Worm (Caenorhabditis elegans) whole organism, L4 larva: ENCODE data around the gene F48G7.9.

ENCODE experiments used
- D1046.2 ChIP-seq: fragments of 200-800 bp; sonication (Bioruptor generic); IDR thresholded peaks from 2 replicates; pipeline ENCODE4 v1.3.6; 2022; ENCODE audit warnings: missing genetic modification characterization, missing compliant biosample characterization
- F10B5.3 ChIP-seq: sonication (generic microtip); optimal IDR thresholded peaks from 2 replicates; lab custom pipeline; 2016; ENCODE audit warnings: mild to moderate bottlenecking, missing genetic modification characterization, missing compliant biosample characterization
- F49E8.2 ChIP-seq: sonication (generic microtip); optimal IDR thresholded peaks from 2 replicates; lab custom pipeline; 2016; ENCODE audit warnings: missing compliant biosample characterization, mild to moderate bottlenecking, missing genetic modification characterization, borderline replicate concordance
- R02D3.7 ChIP-seq: fragments of 150-350 bp; sonication (generic microtip); optimal IDR thresholded peaks from 3 replicates; lab custom pipeline; 2014; ENCODE audit warnings: missing biosample characterization, missing genetic modification characterization
- Y48G9A.11 ChIP-seq: fragments of 200-800 bp; sonication (Bioruptor generic); IDR thresholded peaks from 2 replicates; pipeline ENCODE4 v1.3.6; 2022; ENCODE audit warnings: missing genetic modification reagents, missing genetic modification characterization, missing compliant biosample characterization
- ZK546.5 ChIP-seq, 2 experiments: sonication (generic microtip); optimal IDR thresholded peaks; 2 replicates each; lab custom pipeline; 2017; ENCODE audit warnings: missing biosample characterization in 2 of 2, missing genetic modification characterization in 2 of 2
- aly-2 ChIP-seq: sonication (generic microtip); optimal IDR thresholded peaks from 2 replicates; lab custom pipeline; 2018; ENCODE audit warnings: missing biosample characterization, missing genetic modification characterization
- arid-1 ChIP-seq: fragments of 200-800 bp; sonication (Bioruptor generic); conservative IDR thresholded peaks from 2 replicates; pipeline ENCODE4 v1.3.6; 2022; ENCODE audit warnings: missing genetic modification reagents, missing genetic modification characterization, missing compliant biosample characterization
- ceh-20 ChIP-seq: fragments of 200-800 bp; sonication (Bioruptor generic); IDR thresholded peaks from 2 replicates; pipeline ENCODE4 v1.3.6; 2022; ENCODE audit warnings: missing genetic modification reagents, missing genetic modification characterization, missing compliant biosample characterization
- ceh-32 ChIP-seq: sonication (generic microtip); optimal IDR thresholded peaks from 2 replicates; lab custom pipeline; 2016; ENCODE audit warnings: mild to moderate bottlenecking, missing genetic modification characterization, missing compliant biosample characterization; ENCODE audit not compliant: poor library complexity
- ceh-82 ChIP-seq: sonication (generic microtip); optimal IDR thresholded peaks from 2 replicates; lab custom pipeline; 2017; ENCODE audit warnings: missing biosample characterization, missing genetic modification characterization
- ces-1 ChIP-seq: fragments of 150-350 bp; sonication (generic microtip); optimal IDR thresholded peaks from 4 replicates; lab custom pipeline; 2014; ENCODE audit warnings: missing biosample characterization, missing genetic modification reagents, missing genetic modification characterization
- cey-2 ChIP-seq: sonication (generic microtip); optimal IDR thresholded peaks from 3 replicates; lab custom pipeline; 2017; ENCODE audit warnings: missing genetic modification characterization, mild to moderate bottlenecking, missing compliant biosample characterization, antibody characterized with exemption, borderline replicate concordance; ENCODE audit not compliant: insufficient read depth
- ctbp-1 ChIP-seq: fragments of 200-800 bp; sonication (Bioruptor generic); IDR thresholded peaks from 2 replicates; pipeline ENCODE4 v1.3.6; 2022; ENCODE audit warnings: missing genetic modification reagents, missing genetic modification characterization, missing compliant biosample characterization
- daf-12 ChIP-seq: fragments of 150-350 bp; optimal IDR thresholded peaks from 2 replicates; lab custom pipeline; 2014; ENCODE audit warnings: missing biosample characterization, missing genetic modification reagents, missing genetic modification characterization
- daf-16 ChIP-seq, 3 experiments: sonication (generic microtip); optimal IDR thresholded peaks; 2 replicates each; lab custom pipeline; 2016 to 2017; ENCODE audit warnings: missing genetic modification characterization in 3 of 3, missing genetic modification reagents in 3 of 3, mild to moderate bottlenecking in 2 of 3, missing compliant biosample characterization in 2 of 3, missing biosample characterization in 1 of 3, moderate library complexity in 1 of 3
- daf-8 ChIP-seq: fragments of 200-800 bp; sonication (Bioruptor generic); IDR thresholded peaks from 2 replicates; pipeline ENCODE4 v1.3.6; 2022; ENCODE audit warnings: missing genetic modification characterization, missing compliant biosample characterization
- dve-1 ChIP-seq: sonication (generic microtip); optimal IDR thresholded peaks from 2 replicates; lab custom pipeline; 2017; ENCODE audit warnings: antibody characterized with exemption, mild to moderate bottlenecking, missing genetic modification characterization, missing compliant biosample characterization; ENCODE audit not compliant: insufficient read depth
- hif-1 ChIP-seq, 2 experiments: sonication (generic microtip); optimal IDR thresholded peaks; 2 replicates each; lab custom pipeline; 2016 to 2017; ENCODE audit warnings: missing compliant biosample characterization in 2 of 2, missing genetic modification characterization in 2 of 2, missing genetic modification reagents in 2 of 2, missing genotype in 2 of 2, mild to moderate bottlenecking in 1 of 2
- jun-1 ChIP-seq: fragments of 150-350 bp; optimal IDR thresholded peaks from 2 replicates; lab custom pipeline; 2014; ENCODE audit warnings: missing biosample characterization, missing genetic modification reagents, missing genetic modification characterization
- lin-1 ChIP-seq: fragments of 200-800 bp; sonication (Bioruptor generic); IDR thresholded peaks from 2 replicates; pipeline ENCODE4 v1.3.6; 2022; ENCODE audit warnings: missing genetic modification reagents, missing genetic modification characterization, missing compliant biosample characterization
- lin-38 ChIP-seq: fragments of 200-800 bp; sonication (Bioruptor generic); IDR thresholded peaks from 2 replicates; pipeline ENCODE4 v1.3.6; 2022; ENCODE audit warnings: missing genetic modification reagents, missing genetic modification characterization, missing compliant biosample characterization
- lin-39 ChIP-seq: fragments of 150-350 bp; optimal IDR thresholded peaks from 2 replicates; lab custom pipeline; 2014; ENCODE audit warnings: missing biosample characterization, missing genetic modification reagents, missing genetic modification characterization
- lir-3 ChIP-seq: sonication (generic microtip); optimal IDR thresholded peaks from 2 replicates; lab custom pipeline; 2016; ENCODE audit warnings: mild to moderate bottlenecking, missing genetic modification characterization, missing compliant biosample characterization
- mdt-29 ChIP-seq: fragments of 200-800 bp; sonication (Bioruptor generic); IDR thresholded peaks from 2 replicates; pipeline ENCODE4 v1.3.6; 2022; ENCODE audit warnings: missing genetic modification reagents, missing genetic modification characterization, missing compliant biosample characterization
- mxl-3 ChIP-seq: fragments of 200-800 bp; sonication (Bioruptor generic); optimal IDR thresholded peaks from 2 replicates; lab custom pipeline; 2018; ENCODE audit warnings: mild to moderate bottlenecking, missing genetic modification characterization, missing compliant biosample characterization
- pqm-1 ChIP-seq: sonication (generic microtip); optimal IDR thresholded peaks from 2 replicates; lab custom pipeline; 2017; ENCODE audit warnings: missing biosample characterization, missing genetic modification characterization
- saeg-2 ChIP-seq: fragments of 200-800 bp; sonication (Bioruptor generic); IDR thresholded peaks from 2 replicates; pipeline ENCODE4 v1.3.6; 2022; ENCODE audit warnings: missing genetic modification reagents, missing genetic modification characterization, missing compliant biosample characterization
- set-16 ChIP-seq: fragments of 200-800 bp; sonication (Bioruptor generic); IDR thresholded peaks from 2 replicates; pipeline ENCODE4 v1.3.6; 2022; ENCODE audit warnings: missing genetic modification reagents, missing genetic modification characterization, missing compliant biosample characterization
- snpc-1.2 ChIP-seq: fragments of 200-800 bp; sonication (Bioruptor generic); IDR thresholded peaks from 2 replicates; pipeline ENCODE4 v1.3.6; 2022; ENCODE audit warnings: missing genetic modification reagents, missing genetic modification characterization, missing compliant biosample characterization
- spr-1 ChIP-seq: sonication (generic microtip); optimal IDR thresholded peaks from 2 replicates; lab custom pipeline; 2016; ENCODE audit warnings: mild to moderate bottlenecking, missing genetic modification characterization, missing compliant biosample characterization
- spr-3 ChIP-seq: fragments of 200-800 bp; sonication (Bioruptor generic); optimal IDR thresholded peaks from 2 replicates; lab custom pipeline; 2018; ENCODE audit warnings: mild to moderate bottlenecking, missing genetic modification characterization, missing compliant biosample characterization
- tag-97 ChIP-seq: fragments of 200-800 bp; sonication (Bioruptor generic); IDR thresholded peaks from 2 replicates; pipeline ENCODE4 v1.3.6; 2022; ENCODE audit warnings: missing genetic modification characterization, missing compliant biosample characterization
- tra-1 ChIP-seq: fragments of 200-800 bp; sonication (Bioruptor generic); IDR thresholded peaks from 2 replicates; pipeline ENCODE4 v1.3.6; 2022; ENCODE audit warnings: missing genetic modification reagents, missing genetic modification characterization, missing compliant biosample characterization
- unc-130 ChIP-seq: sonication (generic microtip); optimal IDR thresholded peaks from 2 replicates; lab custom pipeline; 2016; ENCODE audit warnings: missing genetic modification reagents, missing genetic modification characterization, missing compliant biosample characterization
- unc-39 ChIP-seq: sonication (generic microtip); optimal IDR thresholded peaks from 2 replicates; lab custom pipeline; 2017; ENCODE audit warnings: missing biosample characterization, missing genetic modification characterization
- unc-62 ChIP-seq, 3 experiments: fragments of 150-350 bp in 1 of 3; sonication (generic microtip); optimal IDR thresholded peaks in 2 of 3; peaks in 1 of 3; 1 replicate in 1 of 3; 2 replicates in 2 of 3; lab custom pipeline; 2014 to 2017; ENCODE audit warnings: missing biosample characterization in 3 of 3, missing genetic modification characterization in 3 of 3, missing genetic modification reagents in 3 of 3, missing genotype in 1 of 3
- vab-7 ChIP-seq: fragments of 200-800 bp; sonication (Bioruptor generic); IDR thresholded peaks from 2 replicates; pipeline ENCODE4 v1.3.6; 2022; ENCODE audit warnings: missing genetic modification reagents, missing genetic modification characterization, missing compliant biosample characterization
- zfp-2 ChIP-seq: sonication (generic microtip); optimal IDR thresholded peaks from 2 replicates; lab custom pipeline; 2016; ENCODE audit warnings: mild to moderate bottlenecking, missing genetic modification characterization, missing compliant biosample characterization
- zip-11 ChIP-seq: fragments of 200-800 bp; sonication (Bioruptor generic); IDR thresholded peaks from 2 replicates; pipeline ENCODE4 v1.3.6; 2022; ENCODE audit warnings: missing genetic modification characterization, missing compliant biosample characterization
- zip-2 ChIP-seq: fragments of 150-350 bp; optimal IDR thresholded peaks from 2 replicates; lab custom pipeline; 2014; ENCODE audit warnings: missing biosample characterization, missing genetic modification characterization

The F48G7.9 gene

DNA sequence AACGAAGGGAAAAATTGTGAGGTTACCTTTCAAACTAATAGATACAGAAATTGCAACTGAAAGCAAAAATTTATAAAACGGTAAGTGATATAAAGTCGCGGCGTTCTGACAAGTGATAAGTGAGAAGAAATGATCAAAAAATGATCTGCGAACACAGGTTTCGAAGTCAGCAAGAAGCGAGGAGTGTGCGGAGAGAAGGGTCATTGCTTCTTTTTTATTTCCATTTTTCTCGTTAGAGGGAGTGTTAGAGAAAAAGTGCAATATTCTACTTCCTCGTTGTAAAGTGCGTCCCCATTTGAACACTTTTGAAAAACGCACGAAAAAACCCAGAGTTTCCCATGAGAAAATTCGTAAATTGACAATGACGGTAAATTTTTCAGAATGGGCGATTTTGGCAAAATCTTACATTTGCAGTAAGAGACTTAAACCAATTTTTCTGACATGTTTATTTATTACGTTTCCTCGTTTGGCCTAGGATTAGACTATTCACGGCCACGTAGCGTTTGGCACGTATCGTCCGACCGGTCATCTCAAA, 48.2 kb upstream of the F48G7.9 start, which contains the start of the genes fbxa-72 and srx-21 (continued):
- TF ChIP-seq aly-2 = no peak
- TF ChIP-seq zip-2 = no peak
- TF ChIP-seq Y48G9A.11 (GFP tag; lab: Robert Waterston, UW) = no peak
- TF ChIP-seq zfp-2 = no peak
- no peak for TF ChIP-seq unc-39 (tag; lab: Kevin White, UChicago)
- TF ChIP-seq cey-2 = no peak
- TF ChIP-seq pqm-1 (tag; lab: Kevin White, UChicago) = peak; percentile 62

DNA sequence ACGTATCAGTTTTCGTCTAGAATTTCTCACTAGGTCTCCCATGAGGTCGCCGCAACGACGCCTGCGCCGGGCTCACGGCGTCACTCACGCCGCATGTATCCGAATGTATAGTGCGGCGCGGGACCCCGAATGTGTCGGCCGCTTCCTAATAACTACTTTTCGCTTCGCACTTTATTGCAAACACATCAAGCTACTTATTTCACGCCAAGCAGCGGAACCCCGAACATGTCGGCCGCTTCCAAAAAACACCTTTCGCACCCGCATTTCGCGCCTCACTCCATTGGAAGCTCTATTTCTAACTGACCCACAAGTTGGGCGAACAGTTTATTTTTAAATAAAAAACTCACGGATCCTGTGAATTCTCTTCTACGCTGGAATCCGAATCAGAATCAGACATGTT, 47.7 kb upstream of the F48G7.9 start:
- TF ChIP-seq spr-3 (GFP tag; lab: Kevin White, UChicago) (no peak), daf-16 (GFP tag; optimal IDR thresholded peaks at IDR 0.05; lab: Kevin White, UChicago) (no peak), daf-16 (tag; optimal IDR thresholded peaks at IDR 0.05; lab: Kevin White, UChicago) (no peak), mdt-29 (GFP tag; lab: Robert Waterston, UW) (no peak), daf-8 (GFP tag; lab: Robert Waterston, UW) (no peak), lin-38 (GFP tag; lab: Robert Waterston, UW) (no peak), lin-39 (no peak), ctbp-1 (GFP tag; lab: Robert Waterston, UW) (no peak), snpc-1.2 (GFP tag; lab: Robert Waterston, UW) (no peak), ceh-20 (GFP tag; lab: Robert Waterston, UW) (no peak)

DNA sequence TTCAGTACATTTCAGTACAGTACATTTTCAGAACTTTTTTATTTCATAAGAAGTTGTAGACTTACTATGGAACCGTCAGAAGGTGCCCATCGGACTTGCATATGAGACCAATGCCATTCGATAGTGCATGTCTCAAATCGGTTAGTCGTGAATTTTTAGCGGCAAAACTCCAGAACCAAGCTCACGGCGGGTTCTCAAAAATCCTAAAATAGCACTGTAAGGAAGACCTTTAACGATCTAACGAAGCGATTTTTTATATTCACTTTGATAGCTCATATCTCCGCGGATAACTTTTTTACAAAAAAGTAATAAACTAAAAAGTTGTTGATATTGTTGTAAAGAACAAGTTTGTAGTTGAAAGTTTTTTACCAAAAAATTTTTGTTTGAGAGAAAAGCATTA, 45.8 kb upstream of the F48G7.9 start, which contains the start of gene sru-25:
sru-25 (minus strand) TSS at position 101 of the 400 bp plus-strand sequence.
- no peak for TF ChIP-seq lin-39
- TF ChIP-seq R02D3.7 (tag; lab: Kevin White, UChicago) = no peak
- no peak for TF ChIP-seq D1046.2 (GFP tag; lab: Robert Waterston, UW)
- no peak for TF ChIP-seq unc-130 (GFP tag; lab: Kevin White, UChicago)
- no peak for TF ChIP-seq snpc-1.2 (GFP tag; lab: Robert Waterston, UW)
- TF ChIP-seq daf-12 (tag; lab: Kevin White, UChicago) = no peak

DNA sequence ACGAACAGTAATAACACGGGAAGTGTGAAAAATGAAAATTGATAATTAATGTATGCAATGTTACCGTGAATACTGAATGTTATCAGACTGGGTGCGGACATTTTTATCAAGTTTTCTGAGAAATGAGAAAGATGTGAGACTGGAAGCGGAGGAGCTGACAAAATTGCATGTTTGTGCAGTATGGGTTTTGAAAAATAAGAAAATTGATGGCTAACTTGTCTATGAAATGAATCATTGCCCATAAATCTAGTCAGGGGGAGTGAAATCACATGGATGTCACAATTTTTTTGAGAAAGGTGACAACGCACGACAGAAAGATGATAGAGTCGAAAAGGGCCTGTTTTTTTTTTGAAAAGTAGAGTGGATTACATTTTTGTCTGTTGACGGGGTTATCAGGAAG, 42.9 kb upstream of the F48G7.9 start, which contains the start of gene sru-24:
sru-24 (minus strand) TSS at position 101 of the 400 bp plus-strand sequence.
- no peak for TF ChIP-seq tag-97 (GFP tag; lab: Robert Waterston, UW)
- no peak for TF ChIP-seq ceh-20 (GFP tag; lab: Robert Waterston, UW)
- no peak for TF ChIP-seq hif-1 (tag; optimal IDR thresholded peaks at IDR 0.05; lab: Kevin White, UChicago)
- TF ChIP-seq lir-3 (tag; lab: Kevin White, UChicago) = no peak
- TF ChIP-seq spr-3 (GFP tag; lab: Kevin White, UChicago) = no peak
- no peak for TF ChIP-seq set-16 (GFP tag; lab: Robert Waterston, UW)
- TF ChIP-seq zip-2 = no peak

DNA sequence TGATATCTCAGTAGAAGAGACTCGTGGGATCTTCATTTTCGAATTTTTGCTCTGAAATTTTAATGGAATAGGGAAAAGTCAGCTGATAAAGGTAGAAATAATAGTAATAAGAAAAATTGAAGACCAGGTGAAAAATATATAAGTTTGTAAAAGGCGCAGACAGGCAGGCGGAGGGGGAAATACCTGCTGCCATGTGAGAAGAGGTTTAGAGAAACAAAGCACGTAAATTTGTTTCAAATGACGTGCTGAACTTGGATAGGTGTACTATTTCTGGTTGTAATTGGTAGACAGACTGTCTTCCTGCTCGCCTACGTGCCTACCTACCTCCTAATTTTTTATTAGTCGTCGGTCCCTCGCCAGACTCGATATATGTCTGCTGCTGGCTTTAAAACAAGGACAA, 39.0 kb upstream of the F48G7.9 start, which contains the start of gene nhr-180:
nhr-180 (minus strand) TSS at position 52 of the 400 bp plus-strand sequence.
- TF ChIP-seq zip-11 (GFP tag; lab: Robert Waterston, UW) = no peak
- no peak for TF ChIP-seq ceh-82 (tag; lab: Kevin White, UChicago)
- TF ChIP-seq unc-62 (GFP tag; optimal IDR thresholded peaks at IDR 0.05 in 1 of 2; lab: Kevin White, UChicago) = no peak
- TF ChIP-seq unc-62 (tag; optimal IDR thresholded peaks at IDR 0.05; lab: Kevin White, UChicago) = no peak
- no peak for TF ChIP-seq arid-1 (GFP tag; lab: Robert Waterston, UW)
- no peak for TF ChIP-seq dve-1 (tag; lab: Kevin White, UChicago)
- TF ChIP-seq vab-7 (GFP tag; lab: Robert Waterston, UW) = no peak
- TF ChIP-seq lin-1 (GFP tag; lab: Robert Waterston, UW) = no peak
- no peak for TF ChIP-seq saeg-2 (GFP tag; lab: Robert Waterston, UW)
- no peak for TF ChIP-seq Y48G9A.11 (GFP tag; lab: Robert Waterston, UW)
- TF ChIP-seq zip-2 = no peak
- peak; percentile 33 for TF ChIP-seq mxl-3 (GFP tag; lab: Kevin White, UChicago)
- no peak for TF ChIP-seq unc-130 (GFP tag; lab: Kevin White, UChicago)
- no peak for TF ChIP-seq ZK546.5 (tag; optimal IDR thresholded peaks at IDR 0.05; lab: Kevin White, UChicago)
- no peak for TF ChIP-seq spr-1 (tag; lab: Kevin White, UChicago)
- TF ChIP-seq F10B5.3 (tag; lab: Kevin White, UChicago) = no peak
- no peak for TF ChIP-seq F49E8.2 (tag; lab: Kevin White, UChicago)
- TF ChIP-seq D1046.2 (GFP tag; lab: Robert Waterston, UW) = no peak
- TF ChIP-seq ceh-32 (tag; lab: Kevin White, UChicago) = no peak
- no peak for TF ChIP-seq jun-1 (tag; lab: Kevin White, UChicago)
- no peak for TF ChIP-seq tra-1 (GFP tag; lab: Robert Waterston, UW)
- no peak for TF ChIP-seq ces-1 (GFP tag; lab: Kevin White, UChicago)
- TF ChIP-seq set-16 (GFP tag; lab: Robert Waterston, UW) = no peak
- TF ChIP-seq zfp-2 = no peak
